Worm (Caenorhabditis elegans): ENCODE data around the gene math-14.
"Not testable (repeated sequence)": the region's sequence is repeated elsewhere in the genome, so short reads cannot be mapped to it uniquely, and the experiment has no call there.

The math-14 gene

DNA sequence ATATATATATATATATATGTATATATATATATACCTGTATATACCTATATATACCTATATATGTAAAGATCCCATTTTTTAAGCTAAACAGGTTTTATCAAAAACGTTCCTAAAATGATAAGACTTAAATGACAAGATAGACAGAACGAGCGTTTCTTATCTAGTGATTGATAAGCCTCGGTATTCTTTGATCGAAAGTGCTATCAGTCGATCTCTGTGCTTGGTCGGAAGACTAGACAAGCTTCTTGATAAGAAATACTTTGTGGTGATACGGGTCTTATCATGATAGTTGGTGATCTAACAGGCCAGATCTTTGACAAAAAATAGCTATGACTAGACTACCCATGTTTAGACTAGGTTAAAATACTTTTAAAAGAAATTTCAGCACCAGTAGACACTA lies 17.5 kb upstream of the math-14 start:
- TF ChIP-seq php-3 (GFP tag; IDR thresholded peaks at IDR 0.05) (peak; percentile 90), lin-1 (GFP tag; IDR thresholded peaks at IDR 0.05) (peak; percentile 97), dmd-6 (GFP tag; IDR thresholded peaks at IDR 0.05) (peak; percentile 99), Y105C5A.15 (GFP tag; IDR thresholded peaks at IDR 0.05) (no peak), spr-3 (GFP tag; optimal IDR thresholded peaks at IDR 0.05) (no peak), set-16 (GFP tag; IDR thresholded peaks at IDR 0.05) (no peak), mdt-29 (GFP tag; IDR thresholded peaks at IDR 0.05) (no peak), nhr-11 (tag; optimal IDR thresholded peaks at IDR 0.05) (no peak), duxl-1 (tag; optimal IDR thresholded peaks at IDR 0.05; ENCODE audit: poor library complexity) (peak; percentile 87), hlh-30 (tag; optimal IDR thresholded peaks at IDR 0.05; ENCODE audit: insufficient read depth) (peak; percentile 2), mxl-3 (GFP tag; optimal IDR thresholded peaks at IDR 0.05) (peak; percentile 47), nhr-111 (GFP tag; optimal IDR thresholded peaks at IDR 0.05) (no peak), sdz-12 (GFP tag; optimal IDR thresholded peaks at IDR 0.05) (no peak), jun-1 (tag; optimal IDR thresholded peaks at IDR 0.05) (peak; percentile 34), pqm-1 (tag; optimal IDR thresholded peaks at IDR 0.05) (peak; percentile 99), snpc-4 (tag; optimal IDR thresholded peaks at IDR 0.05) (no peak), dmd-8 (GFP tag; IDR thresholded peaks at IDR 0.05) (no peak), unc-39 (tag; optimal IDR thresholded peaks at IDR 0.05) (no peak), daf-16 (GFP tag; optimal IDR thresholded peaks at IDR 0.05) (no peak), daf-16 (tag; optimal IDR thresholded peaks at IDR 0.05) (peak; percentile 85), nhr-77 (tag; optimal IDR thresholded peaks at IDR 0.05) (peak; percentile 94), hlh-11 (tag; optimal IDR thresholded peaks at IDR 0.05) (peak; percentile 92), nhr-42 (GFP tag; IDR thresholded peaks at IDR 0.05) (peak; percentile 52; the same call in 1 of the 2 replicates), mdl-1 (tag; optimal IDR thresholded peaks at IDR 0.05) (peak in 1 of 2 experiments; percentile 43), tra-1 (GFP tag; IDR thresholded peaks at IDR 0.05) (peak; percentile 97), nhr-6 (tag; optimal IDR thresholded peaks at IDR 0.05) (peak; percentile 57), ceh-28 (tag; optimal IDR thresholded peaks at IDR 0.05) (no peak), mep-1 (tag; optimal IDR thresholded peaks at IDR 0.05) (no peak), lsy-2 (tag; optimal IDR thresholded peaks at IDR 0.05) (no peak), nhr-28 (tag; optimal IDR thresholded peaks at IDR 0.05) (peak; percentile 96), aha-1 (tag) (peak; percentile 38)

DNA sequence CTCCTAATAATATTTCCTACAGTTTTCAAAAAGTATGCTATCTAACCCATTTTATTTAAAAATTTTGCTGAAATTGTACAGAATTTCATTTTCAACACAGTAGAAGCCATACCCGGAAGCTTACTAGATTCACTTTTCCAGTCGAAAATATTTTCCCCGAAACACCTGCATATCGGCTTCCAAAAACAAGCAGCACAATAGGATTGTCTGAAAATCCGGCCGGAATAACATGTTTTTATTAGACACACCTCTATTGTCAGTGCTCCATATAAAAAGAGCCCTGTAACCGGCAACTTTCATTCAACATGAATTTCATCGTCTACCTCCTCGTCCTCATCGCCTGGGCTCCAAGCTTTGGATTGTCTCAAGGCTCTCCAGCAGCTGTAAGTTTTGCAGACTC lies 16.7 kb upstream of the math-14 start, which contains the start of gene C52E2.2:
Gene C52E2.2, plus strand, starts transcription at position 301 of the 400 bp plus-strand sequence.
- no peak for TF ChIP-seq arid-1 (GFP tag; conservative IDR thresholded peaks at IDR 0.05)
- no peak for TF ChIP-seq ama-1 (optimal IDR thresholded peaks at IDR 0.05)
- no peak for TF ChIP-seq gei-8 (GFP tag; optimal IDR thresholded peaks at IDR 0.05)
- no peak for TF ChIP-seq mdl-1 (tag; optimal IDR thresholded peaks at IDR 0.05)
- no peak for TF ChIP-seq nhr-76 (tag; optimal IDR thresholded peaks at IDR 0.05)
- no peak for TF ChIP-seq ztf-11 (tag; optimal IDR thresholded peaks at IDR 0.05)
- TF ChIP-seq Y105C5A.15 (GFP tag; IDR thresholded peaks at IDR 0.05): no peak
- no peak for TF ChIP-seq ztf-7 (tag; optimal IDR thresholded peaks at IDR 0.05)
- no peak for TF ChIP-seq jun-1 (tag; optimal IDR thresholded peaks at IDR 0.05)
- TF ChIP-seq T26A8.4 (GFP tag; IDR thresholded peaks at IDR 0.05): no peak
- no peak for TF ChIP-seq nhr-102 (tag; optimal IDR thresholded peaks at IDR 0.05)

DNA sequence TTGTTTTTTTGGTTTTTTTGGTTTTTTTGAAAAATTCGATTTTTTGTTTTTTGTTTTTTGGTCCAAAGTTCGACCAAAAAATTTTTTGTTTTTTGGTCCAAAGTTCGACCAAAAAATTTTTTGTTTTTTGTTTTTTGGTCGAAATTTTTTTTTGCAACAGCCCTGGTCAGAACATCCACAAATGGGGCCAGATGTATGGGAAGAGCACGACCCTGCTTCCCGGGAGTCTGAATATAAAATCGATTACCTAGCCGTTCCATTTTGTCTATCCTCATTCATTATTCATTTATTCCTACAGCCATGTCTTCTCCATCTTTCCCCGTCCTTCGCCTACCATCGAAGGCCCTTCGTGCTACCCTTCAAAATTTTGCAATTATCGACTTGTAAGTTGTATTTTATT lies 15.1 kb upstream of the math-14 start, which contains the start of gene fbxb-95:
Gene fbxb-95, plus strand, starts transcription at position 301 of the 400 bp plus-strand sequence.
- TF ChIP-seq aha-1 (tag); daf-19 (GFP tag; conservative IDR thresholded peaks at IDR 0.05); nhr-102 (tag; optimal IDR thresholded peaks at IDR 0.05): not testable (repeated sequence)

Measured in whole organism, L4 larva.